Fruit fly (Drosophila melanogaster) whole organism, adult: ENCODE results near the gene RpL10Ab.

Experiments used
- CG11617 ChIP-seq: fragments of 200-800 bp; sonication (Bioruptor generic); optimal IDR thresholded peaks from 2 replicates; lab custom pipeline; 2017; ENCODE audit warnings: mild to moderate bottlenecking, missing biosample characterization, missing genetic modification reagents, missing genetic modification characterization
- CG14711 ChIP-seq: fragments of 200-800 bp; sonication (Bioruptor generic); optimal IDR thresholded peaks from 2 replicates; lab custom pipeline; 2018; ENCODE audit warnings: missing biosample characterization, mild to moderate bottlenecking, missing genetic modification characterization, moderate library complexity
- CG5204 ChIP-seq: fragments of 200-800 bp; sonication (Bioruptor generic); optimal IDR thresholded peaks from 2 replicates; lab custom pipeline; 2016; ENCODE audit warnings: missing biosample characterization, missing genetic modification characterization
- CG7045 ChIP-seq: fragments of 200-800 bp; sonication (Bioruptor generic); optimal IDR thresholded peaks from 2 replicates; lab custom pipeline; 2017; ENCODE audit warnings: missing biosample characterization, mild to moderate bottlenecking, missing genetic modification characterization
- Crg-1 ChIP-seq: fragments of 200-800 bp; sonication (Bioruptor generic); optimal IDR thresholded peaks from 2 replicates; lab custom pipeline; 2016; ENCODE audit warnings: missing biosample characterization, missing genetic modification characterization
- Hr96 ChIP-seq: fragments of 200-800 bp; sonication (Bioruptor generic); optimal IDR thresholded peaks from 2 replicates; lab custom pipeline; 2016; ENCODE audit warnings: missing biosample characterization, missing genetic modification characterization
- bab1 ChIP-seq: fragments of 200-800 bp; sonication (Bioruptor generic); optimal IDR thresholded peaks from 3 replicates; lab custom pipeline; 2019; ENCODE audit warnings: missing biosample characterization, mild to moderate bottlenecking, missing genetic modification characterization, moderate library complexity
- cic ChIP-seq: fragments of 200-800 bp; sonication (Bioruptor generic); optimal IDR thresholded peaks from 2 replicates; lab custom pipeline; 2017; ENCODE audit warnings: missing biosample characterization, mild to moderate bottlenecking, missing genetic modification characterization, moderate library complexity
- kay ChIP-seq: fragments of 200-800 bp; sonication (Bioruptor generic); peaks from one replicate; lab custom pipeline; 2016; ENCODE audit warnings: missing biosample characterization, missing genetic modification characterization, borderline replicate concordance
- ovo ChIP-seq: fragments of 200-800 bp; sonication (Bioruptor generic); optimal IDR thresholded peaks from 2 replicates; lab custom pipeline; 2016; ENCODE audit warnings: missing biosample characterization, missing genetic modification characterization
- pad ChIP-seq: fragments of 200-800 bp; sonication (Bioruptor generic); optimal IDR thresholded peaks from 3 replicates; lab custom pipeline; 2017; ENCODE audit warnings: missing biosample characterization, missing genetic modification characterization, mild to moderate bottlenecking, moderate library complexity, missing genetic modification reagents

DNA sequence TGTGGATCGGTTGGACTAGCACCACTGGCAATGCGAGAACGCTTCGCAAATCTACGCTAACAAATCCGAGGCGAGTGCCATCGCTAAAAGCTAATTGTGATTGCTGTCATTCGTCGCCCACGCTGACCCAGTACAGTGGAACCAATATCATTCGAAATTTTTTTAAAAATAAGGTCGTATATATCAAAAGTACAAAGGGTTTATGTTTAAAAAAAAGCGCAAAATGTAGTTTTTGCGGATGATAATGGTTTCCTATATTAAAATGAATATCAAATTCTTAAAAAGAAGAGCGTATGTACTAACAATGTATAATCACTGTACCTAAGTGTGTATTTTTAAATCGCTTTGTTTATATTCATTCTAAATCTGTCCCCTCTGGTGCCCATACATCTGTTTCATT, 37.4 kb upstream of the RpL10Ab start:
- TF ChIP-seq cic = no peak
- no peak for TF ChIP-seq CG5204 (GFP tag; lab: Kevin White, UChicago)
- TF ChIP-seq pad (GFP tag; lab: Kevin White, UChicago) = no peak
- TF ChIP-seq bab1 (GFP tag; lab: Kevin White, UChicago) = no peak
- TF ChIP-seq kay = no peak
- no peak for TF ChIP-seq CG11617
- TF ChIP-seq ovo (GFP tag; lab: Kevin White, UChicago) = no peak
- no peak for TF ChIP-seq Hr96 (GFP tag; lab: Kevin White, UChicago)
- no peak for TF ChIP-seq Crg-1
- TF ChIP-seq CG14711 (tag; lab: Kevin White, UChicago) = peak; percentile 66
- TF ChIP-seq CG7045 (GFP tag; lab: Kevin White, UChicago) = peak; percentile 16
